Fruit fly (Drosophila melanogaster) whole organism, prepupa: ENCODE data around the gene CG13713.

Source experiments
- CG10631 ChIP-seq: fragments of 200-800 bp; sonication (Bioruptor generic); optimal IDR thresholded peaks from 2 replicates; lab custom pipeline; 2016; ENCODE audit warnings: missing biosample characterization, missing genetic modification characterization
- CG10669 ChIP-seq: fragments of 200-800 bp; sonication (Bioruptor generic); optimal IDR thresholded peaks from 3 replicates; lab custom pipeline; 2018; ENCODE audit warnings: missing biosample characterization, mild to moderate bottlenecking, missing genetic modification characterization, moderate library complexity
- CG11294 ChIP-seq: fragments of 200-800 bp; sonication (Bioruptor generic); IDR thresholded peaks from 2 replicates; pipeline ENCODE4 v1.3.6; 2022; ENCODE audit warnings: missing biosample characterization, missing genetic modification characterization
- CG15336 ChIP-seq: fragments of 200-800 bp; sonication (Bioruptor generic); IDR thresholded peaks from 2 replicates; pipeline ENCODE4 v1.3.6; 2022; ENCODE audit warnings: missing biosample characterization, missing genetic modification characterization
- CG1621 ChIP-seq: fragments of 200-800 bp; sonication (Bioruptor generic); optimal IDR thresholded peaks from 3 replicates; lab custom pipeline; 2018; ENCODE audit warnings: missing biosample characterization, mild to moderate bottlenecking, missing genetic modification characterization
- CG16779 ChIP-seq: fragments of 200-800 bp; sonication (Bioruptor generic); optimal IDR thresholded peaks from 3 replicates; lab custom pipeline; 2017; ENCODE audit warnings: missing biosample characterization, mild to moderate bottlenecking, missing genetic modification characterization
- CG3032 ChIP-seq: fragments of 200-800 bp; optimal IDR thresholded peaks from 2 replicates; lab custom pipeline; 2019; ENCODE audit warnings: missing biosample characterization, mild to moderate bottlenecking, missing genetic modification characterization, moderate library complexity
- CG31627 ChIP-seq: fragments of 200-800 bp; sonication (Bioruptor generic); optimal IDR thresholded peaks from 3 replicates; lab custom pipeline; 2016; ENCODE audit warnings: missing biosample characterization, missing genetic modification characterization
- CG32006 ChIP-seq: fragments of 200-800 bp; sonication (Bioruptor generic); optimal IDR thresholded peaks from 3 replicates; lab custom pipeline; 2017; ENCODE audit warnings: missing biosample characterization, mild to moderate bottlenecking, missing genetic modification characterization
- CG34406 ChIP-seq: fragments of 200-800 bp; sonication (Bioruptor generic); optimal IDR thresholded peaks from 3 replicates; lab custom pipeline; 2016; ENCODE audit warnings: missing biosample characterization, missing genetic modification characterization
- CG4318 ChIP-seq: fragments of 200-800 bp; sonication (Bioruptor generic); optimal IDR thresholded peaks from 3 replicates; lab custom pipeline; 2017; ENCODE audit warnings: missing biosample characterization, mild to moderate bottlenecking, missing genetic modification characterization
- CG6163 ChIP-seq: fragments of 200-800 bp; sonication (Bioruptor generic); IDR thresholded peaks from 3 replicates; pipeline ENCODE4 v1.3.6; 2022; ENCODE audit warnings: missing biosample characterization, missing genetic modification characterization
- CG6276 ChIP-seq: fragments of 200-800 bp; sonication (Bioruptor generic); optimal IDR thresholded peaks from 2 replicates; lab custom pipeline; 2017; ENCODE audit warnings: missing biosample characterization, mild to moderate bottlenecking, missing genetic modification characterization
- CG6792 ChIP-seq: fragments of 200-800 bp; sonication (Bioruptor generic); optimal IDR thresholded peaks from 3 replicates; lab custom pipeline; 2016; ENCODE audit warnings: missing biosample characterization, missing genetic modification characterization
- CG6808 ChIP-seq: fragments of 200-800 bp; sonication (Bioruptor generic); optimal IDR thresholded peaks from 3 replicates; lab custom pipeline; 2017; ENCODE audit warnings: missing biosample characterization, missing genetic modification characterization, mild to moderate bottlenecking, moderate library complexity, missing genetic modification reagents
- CG6854 ChIP-seq: fragments of 200-800 bp; sonication (Bioruptor generic); optimal IDR thresholded peaks from 2 replicates; lab custom pipeline; 2017; ENCODE audit warnings: missing biosample characterization, mild to moderate bottlenecking, missing genetic modification characterization
- CG7368 ChIP-seq: fragments of 200-800 bp; sonication (Bioruptor generic); optimal IDR thresholded peaks from 3 replicates; lab custom pipeline; 2016; ENCODE audit warnings: missing biosample characterization, missing genetic modification characterization
- CG8119 ChIP-seq: fragments of 200-800 bp; sonication (Bioruptor generic); IDR thresholded peaks from 3 replicates; pipeline ENCODE4 v1.3.6; 2022; ENCODE audit warnings: missing biosample characterization, missing genetic modification characterization
- CG8319 ChIP-seq: fragments of 200-800 bp; sonication (Bioruptor generic); optimal IDR thresholded peaks from 3 replicates; lab custom pipeline; 2016; ENCODE audit warnings: missing biosample characterization, missing genetic modification characterization
- Eip75B ChIP-seq: fragments of 200-800 bp; sonication (Bioruptor generic); optimal IDR thresholded peaks from 3 replicates; lab custom pipeline; 2016; ENCODE audit warnings: missing biosample characterization, missing genetic modification characterization
- Eip78C ChIP-seq: fragments of 200-800 bp; sonication (Bioruptor generic); peaks from one replicate; lab custom pipeline; 2016; ENCODE audit warnings: missing biosample characterization, missing genetic modification characterization
- Eip93F ChIP-seq: fragments of 200-800 bp; sonication (Bioruptor generic); optimal IDR thresholded peaks from 2 replicates; lab custom pipeline; 2016; ENCODE audit warnings: missing biosample characterization, mild to moderate bottlenecking, missing genetic modification characterization
- Ets21C ChIP-seq: fragments of 200-800 bp; sonication (Bioruptor generic); optimal IDR thresholded peaks from 3 replicates; lab custom pipeline; 2016; ENCODE audit warnings: missing biosample characterization, missing genetic modification characterization
- Ets96B ChIP-seq: fragments of 200-800 bp; optimal IDR thresholded peaks from 2 replicates; lab custom pipeline; 2019; ENCODE audit warnings: missing biosample characterization, mild to moderate bottlenecking, missing genetic modification characterization, moderate library complexity
- Gug ChIP-seq: fragments of 200-800 bp; sonication (Bioruptor generic); IDR thresholded peaks from 2 replicates; pipeline ENCODE4 v1.3.6; 2022; ENCODE audit warnings: missing biosample characterization, missing genetic modification characterization
- Hr38 ChIP-seq: sonication (Bioruptor generic); optimal IDR thresholded peaks from 2 replicates; lab custom pipeline; 2016; ENCODE audit warnings: missing biosample characterization, missing genetic modification characterization
- Lpt ChIP-seq: fragments of 200-800 bp; sonication (Bioruptor generic); optimal IDR thresholded peaks from 3 replicates; lab custom pipeline; 2016; ENCODE audit warnings: missing biosample characterization, missing genetic modification characterization
- Met ChIP-seq: fragments of 200-800 bp; sonication (Bioruptor generic); optimal IDR thresholded peaks from 3 replicates; lab custom pipeline; 2016; ENCODE audit warnings: missing biosample characterization, missing genetic modification characterization
- OdsH ChIP-seq: fragments of 200-800 bp; sonication (Bioruptor generic); optimal IDR thresholded peaks from 3 replicates; lab custom pipeline; 2016; ENCODE audit warnings: missing biosample characterization, missing genetic modification characterization
- Smox ChIP-seq: fragments of 200-800 bp; sonication (Bioruptor generic); optimal IDR thresholded peaks from 3 replicates; lab custom pipeline; 2016; ENCODE audit warnings: missing biosample characterization, missing genetic modification characterization
- Sox102F ChIP-seq: fragments of 200-800 bp; sonication (Bioruptor generic); optimal IDR thresholded peaks from 2 replicates; lab custom pipeline; 2016; ENCODE audit warnings: missing biosample characterization, mild to moderate bottlenecking, missing genetic modification characterization
- Sox14 ChIP-seq: fragments of 200-800 bp; sonication (Bioruptor generic); optimal IDR thresholded peaks from 3 replicates; lab custom pipeline; 2016; ENCODE audit warnings: missing biosample characterization, missing genetic modification characterization
- achi ChIP-seq: fragments of 200-800 bp; sonication (Bioruptor generic); optimal IDR thresholded peaks from 3 replicates; lab custom pipeline; 2016; ENCODE audit warnings: missing biosample characterization, missing genetic modification characterization
- acj6 ChIP-seq: fragments of 200-800 bp; sonication (Bioruptor generic); optimal IDR thresholded peaks from 3 replicates; lab custom pipeline; 2016; ENCODE audit warnings: missing biosample characterization, missing genetic modification characterization
- cyc ChIP-seq: fragments of 200-800 bp; sonication (Bioruptor generic); optimal IDR thresholded peaks from 3 replicates; lab custom pipeline; 2016; ENCODE audit warnings: missing biosample characterization, missing genetic modification characterization
- dac ChIP-seq: fragments of 200-800 bp; sonication (Bioruptor generic); optimal IDR thresholded peaks from 2 replicates; lab custom pipeline; 2017; ENCODE audit warnings: missing biosample characterization, mild to moderate bottlenecking, missing genetic modification characterization
- fd85E ChIP-seq: fragments of 200-800 bp; sonication (Bioruptor generic); optimal IDR thresholded peaks from 3 replicates; lab custom pipeline; 2016; ENCODE audit warnings: missing biosample characterization, missing genetic modification characterization
- fkh ChIP-seq: fragments of 200-800 bp; sonication (Bioruptor generic); optimal IDR thresholded peaks from 3 replicates; lab custom pipeline; 2017; ENCODE audit warnings: missing biosample characterization, mild to moderate bottlenecking, missing genetic modification characterization, moderate library complexity
- net ChIP-seq: fragments of 200-800 bp; sonication (Bioruptor generic); optimal IDR thresholded peaks from 3 replicates; lab custom pipeline; 2016; ENCODE audit warnings: missing biosample characterization, missing genetic modification characterization
- pdm3 ChIP-seq: fragments of 200-800 bp; sonication (Bioruptor generic); optimal IDR thresholded peaks from 3 replicates; lab custom pipeline; 2016; ENCODE audit warnings: missing biosample characterization, missing genetic modification characterization
- salr ChIP-seq, 2 experiments: fragments of 200-800 bp; sonication (Bioruptor generic); optimal IDR thresholded peaks; 3 replicates each; lab custom pipeline; 2016 to 2018; ENCODE audit warnings: missing biosample characterization in 2 of 2, missing genetic modification characterization in 2 of 2, mild to moderate bottlenecking in 1 of 2
- spab ChIP-seq: fragments of 200-800 bp; sonication (Bioruptor generic); optimal IDR thresholded peaks from 2 replicates; lab custom pipeline; 2017; ENCODE audit warnings: missing biosample characterization, mild to moderate bottlenecking, missing genetic modification characterization, missing genetic modification reagents
- ss ChIP-seq, 2 experiments: fragments of 200-800 bp; sonication (Bioruptor generic); optimal IDR thresholded peaks; 2 replicates in 1 of 2; 3 replicates in 1 of 2; lab custom pipeline; 2017 to 2018; ENCODE audit warnings: mild to moderate bottlenecking in 2 of 2, missing biosample characterization in 2 of 2, missing genetic modification characterization in 2 of 2, moderate library complexity in 1 of 2
- svp ChIP-seq: fragments of 200-800 bp; sonication (Bioruptor generic); peaks from one replicate; lab custom pipeline; 2016; ENCODE audit warnings: missing biosample characterization, missing genetic modification characterization
- topi ChIP-seq: fragments of 200-800 bp; sonication (Bioruptor generic); optimal IDR thresholded peaks from 3 replicates; lab custom pipeline; 2016; ENCODE audit warnings: missing biosample characterization, missing genetic modification characterization

Gene CG13713

dm6 chr3L:4687133-4687532 is 10.3 kb upstream of the CG13713 start, which contains the start of gene axo:
Gene axo (minus strand): TSS chr3L:4687317.
- TF ChIP-seq CG4318 (GFP tag; lab: Kevin White, UChicago) = no peak
- peak; percentile 12 for TF ChIP-seq Eip78C (GFP tag; lab: Kevin White, UChicago)
- TF ChIP-seq svp (GFP tag; lab: Kevin White, UChicago) = peak; percentile 83
- peak; percentile 39 for TF ChIP-seq fkh
- no peak for TF ChIP-seq CG7368 (GFP tag; lab: Kevin White, UChicago)
- no peak for TF ChIP-seq CG6808 (GFP tag; lab: Kevin White, UChicago)

- TF ChIP-seq CG6792 = no peak
- no peak for TF ChIP-seq topi (GFP tag; lab: Kevin White, UChicago)
- no peak for TF ChIP-seq ss (GFP tag; optimal IDR thresholded peaks at IDR 0.05; lab: Kevin White, UChicago)
- no peak for TF ChIP-seq Ets96B
- no peak for TF ChIP-seq pdm3 (GFP tag; lab: Kevin White, UChicago)
- no peak for TF ChIP-seq salr (GFP tag; optimal IDR thresholded peaks at IDR 0.05; lab: Kevin White, UChicago)
- TF ChIP-seq Hr38 (GFP tag; lab: Kevin White, UChicago) = no peak
- no peak for TF ChIP-seq CG15336 (GFP tag; lab: Robert Waterston, UW)
- no peak for TF ChIP-seq CG11294 (GFP tag; lab: Robert Waterston, UW)
- TF ChIP-seq CG32006 (GFP tag; lab: Kevin White, UChicago) = no peak
- no peak for TF ChIP-seq net
- TF ChIP-seq Gug (GFP tag; lab: Robert Waterston, UW) = no peak
- no peak for TF ChIP-seq cyc (GFP tag; lab: Kevin White, UChicago)
- TF ChIP-seq CG8119 (GFP tag; lab: Robert Waterston, UW) = no peak
- no peak for TF ChIP-seq CG8319
- TF ChIP-seq Eip78C (GFP tag; lab: Kevin White, UChicago) = no peak
- TF ChIP-seq fkh = no peak
- no peak for TF ChIP-seq CG34406 (GFP tag; lab: Kevin White, UChicago)
- no peak for TF ChIP-seq CG16779
Measured at dm6 chr3L:4688674-4689073, 8.7 kb upstream of the CG13713 start, which contains the start of gene CG7514. Gene CG7514 (minus strand): TSS chr3L:4688774.

dm6 chr3L:4689970-4690369 is 7.4 kb upstream of the CG13713 start, which contains the start of gene CG18418:
Gene CG18418 (minus strand): TSS chr3L:4690070.
- TF ChIP-seq Eip75B (GFP tag; lab: Kevin White, UChicago) (no peak), CG31627 (GFP tag; lab: Kevin White, UChicago) (no peak), CG3032 (tag; lab: Kevin White, UChicago) (no peak), Sox14 (no peak), fd85E (GFP tag; lab: Kevin White, UChicago) (no peak), CG6792 (no peak), CG10631 (GFP tag; lab: Kevin White, UChicago) (no peak), topi (GFP tag; lab: Kevin White, UChicago) (no peak), Met (GFP tag; lab: Kevin White, UChicago) (no peak), Ets21C (GFP tag; lab: Kevin White, UChicago) (no peak), svp (GFP tag; lab: Kevin White, UChicago) (no peak), CG1621 (tag; lab: Kevin White, UChicago) (no peak), spab (GFP tag; lab: Kevin White, UChicago) (no peak), CG6276 (GFP tag; lab: Kevin White, UChicago) (no peak), achi (GFP tag; lab: Kevin White, UChicago) (no peak), Smox (GFP tag; lab: Kevin White, UChicago) (no peak), CG16779 (no peak)

- peak; percentile 49 for TF ChIP-seq Met (GFP tag; lab: Kevin White, UChicago)
- peak; percentile 48 for TF ChIP-seq acj6 (GFP tag; lab: Kevin White, UChicago)
- TF ChIP-seq CG11294 (GFP tag; lab: Robert Waterston, UW) = no peak
- no peak for TF ChIP-seq CG6854
- peak; percentile 67 for TF ChIP-seq CG6163
- no peak for TF ChIP-seq topi (GFP tag; lab: Kevin White, UChicago)
- TF ChIP-seq CG1621 (tag; lab: Kevin White, UChicago) = no peak
- peak; percentile 30 for TF ChIP-seq CG10669 (GFP tag; lab: Kevin White, UChicago)
- no peak for TF ChIP-seq Gug (GFP tag; lab: Robert Waterston, UW)
- peak; percentile 22 for TF ChIP-seq Lpt (GFP tag; lab: Kevin White, UChicago)
- peak in 1 of 2 experiments; percentile 2 for TF ChIP-seq salr (GFP tag; optimal IDR thresholded peaks at IDR 0.05; lab: Kevin White, UChicago)
- peak; percentile 27 for TF ChIP-seq Ets96B
- peak; percentile 52 for TF ChIP-seq CG6276 (GFP tag; lab: Kevin White, UChicago)
- peak; percentile 18 for TF ChIP-seq Sox102F (GFP tag; lab: Kevin White, UChicago)
- no peak for TF ChIP-seq fd85E (GFP tag; lab: Kevin White, UChicago)
- TF ChIP-seq Eip93F (GFP tag; lab: Kevin White, UChicago) = no peak
- peak; percentile 65 for TF ChIP-seq CG31627 (GFP tag; lab: Kevin White, UChicago)
- TF ChIP-seq spab (GFP tag; lab: Kevin White, UChicago) = no peak
- no peak for TF ChIP-seq CG16779
- peak; percentile 63 for TF ChIP-seq CG32006 (GFP tag; lab: Kevin White, UChicago)
- peak; percentile 12 for TF ChIP-seq dac (GFP tag; lab: Kevin White, UChicago)
- TF ChIP-seq OdsH (GFP tag; lab: Kevin White, UChicago) = peak; percentile 58
- TF ChIP-seq CG4318 (GFP tag; lab: Kevin White, UChicago) = peak; percentile 21
Measured at dm6 chr3L:4690698-4691097, 6.7 kb upstream of the CG13713 start.
